Worm (Caenorhabditis elegans): ENCODE data around the gene Y55D9A.2.
A peak's percentile ranks its signal among the peaks of the same experiment; 100 is the strongest.

Y55D9A.2 gene

DNA sequence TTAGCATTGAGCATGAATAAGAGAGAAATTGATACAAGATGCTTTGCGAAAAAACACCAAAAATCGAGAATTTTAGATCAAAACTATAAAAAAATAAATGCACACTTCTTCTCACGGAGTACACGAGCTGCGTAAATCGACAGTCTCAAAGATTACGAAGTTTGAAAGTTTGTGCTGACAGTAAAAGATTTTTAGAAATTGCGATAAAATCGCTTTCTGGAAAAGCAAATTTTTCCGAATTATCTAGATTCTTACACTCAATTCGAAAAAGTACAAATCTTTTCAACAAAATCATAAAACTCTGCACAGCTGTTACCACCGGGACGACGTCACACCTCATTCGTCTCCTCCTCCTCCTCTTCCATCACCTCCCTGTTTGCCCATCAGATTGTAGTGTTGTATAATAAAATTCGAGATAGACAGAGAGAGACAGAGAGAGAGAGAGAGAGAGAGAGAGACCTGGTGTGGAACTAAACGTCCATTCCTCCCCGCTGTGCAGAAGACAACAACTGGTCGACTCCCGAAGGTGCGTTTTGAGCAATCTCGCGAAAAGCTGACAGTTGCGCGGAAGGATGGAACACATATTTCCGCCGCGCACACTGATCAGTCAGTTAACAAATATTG, 10.0 kb upstream of the Y55D9A.2 start:
- TF ChIP-seq ceh-18 (tag; optimal IDR thresholded peaks at IDR 0.05) (peak; percentile 15), ref-2 (tag; optimal IDR thresholded peaks at IDR 0.05) (peak; percentile 0), nfya-1 (tag; optimal IDR thresholded peaks at IDR 0.05) (peak; percentile 21), ceh-14 (tag; optimal IDR thresholded peaks at IDR 0.05) (no peak), fkh-10 (GFP tag; optimal IDR thresholded peaks at IDR 0.05) (no peak), ceh-19 (GFP tag; optimal IDR thresholded peaks at IDR 0.05) (no peak), ama-1 (optimal IDR thresholded peaks at IDR 0.05) (no peak), fkh-6 (tag; optimal IDR thresholded peaks at IDR 0.05) (peak; percentile 24), dve-1 (tag; optimal IDR thresholded peaks at IDR 0.05) (peak; percentile 0), pha-4 (tag; optimal IDR thresholded peaks at IDR 0.05) (no peak), unc-55 (GFP tag; optimal IDR thresholded peaks at IDR 0.05) (peak; percentile 28), tbx-2 (tag; optimal IDR thresholded peaks at IDR 0.05) (peak; percentile 61), zip-5 (tag; optimal IDR thresholded peaks at IDR 0.05) (no peak), ceh-30 (tag; optimal IDR thresholded peaks at IDR 0.05) (no peak), fax-1 (tag; optimal IDR thresholded peaks at IDR 0.05) (no peak), gmeb-2 (tag; optimal IDR thresholded peaks at IDR 0.05) (no peak)

DNA sequence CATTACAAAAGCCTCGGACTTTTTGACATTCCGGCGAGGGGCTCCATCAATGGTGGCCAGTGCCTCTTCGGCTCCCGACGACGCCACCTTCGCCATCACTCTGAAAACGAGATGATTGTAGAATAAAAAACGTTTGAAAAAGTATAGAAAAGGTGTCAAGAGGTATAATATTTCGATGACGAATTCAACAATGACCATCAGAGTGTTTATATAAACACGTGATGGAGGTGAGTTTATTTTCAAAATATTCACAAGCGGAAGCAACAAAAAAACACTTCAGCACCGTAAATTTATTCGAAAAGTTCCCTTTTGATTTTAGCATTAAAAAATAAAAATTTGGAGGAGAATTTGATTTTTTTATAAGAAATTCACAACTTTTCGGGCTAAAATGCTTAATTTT, 9.4 kb upstream of the Y55D9A.2 start, which contains the start of gene efa-6:
Gene efa-6, minus strand, starts transcription at position 101 of the 400 bp plus-strand sequence.
- no peak for TF ChIP-seq fax-1 (tag; optimal IDR thresholded peaks at IDR 0.05)
- no peak for TF ChIP-seq gmeb-2 (tag; optimal IDR thresholded peaks at IDR 0.05)
- TF ChIP-seq ets-4 (tag; optimal IDR thresholded peaks at IDR 0.05), result no peak
- TF ChIP-seq nhr-232 (tag; optimal IDR thresholded peaks at IDR 0.05), result no peak
- no peak for TF ChIP-seq tbx-2 (tag; optimal IDR thresholded peaks at IDR 0.05)
- no peak for TF ChIP-seq elt-2 (tag; optimal IDR thresholded peaks at IDR 0.05)
- TF ChIP-seq madf-2 (tag; optimal IDR thresholded peaks at IDR 0.05), result no peak
- TF ChIP-seq elt-4 (tag; optimal IDR thresholded peaks at IDR 0.05), result no peak
- no peak for TF ChIP-seq Y22D7AL.16 (tag; optimal IDR thresholded peaks at IDR 0.05)
- no peak for TF ChIP-seq mec-3 (tag; optimal IDR thresholded peaks at IDR 0.05; ENCODE audit: borderline replicate concordance)

DNA sequence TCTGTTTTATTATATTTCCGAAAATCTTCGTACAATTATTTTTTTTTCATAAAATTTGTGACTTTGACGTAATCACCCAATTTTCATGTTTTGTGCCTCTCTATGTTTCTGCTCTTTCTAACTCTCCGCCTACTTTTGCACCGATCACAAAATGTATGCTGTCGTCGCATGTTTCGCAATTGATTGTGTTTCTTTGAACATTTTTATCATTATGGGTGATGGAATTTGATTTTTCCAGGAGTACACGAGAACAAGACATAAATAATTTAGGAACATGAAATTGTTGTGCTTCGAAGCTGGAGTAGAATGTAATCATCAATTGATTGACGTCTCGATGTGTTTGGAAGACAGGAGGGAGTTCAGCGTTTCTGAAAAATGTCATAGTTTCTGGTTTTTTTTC, 4.3 kb downstream of the Y55D9A.2 start:
- TF ChIP-seq unc-3 (GFP tag; conservative IDR thresholded peaks at IDR 0.05) (no peak), unc-3 (tag; optimal IDR thresholded peaks at IDR 0.05) (no peak), ama-1 (optimal IDR thresholded peaks at IDR 0.05) (no peak), F13H6.1 (tag; optimal IDR thresholded peaks at IDR 0.05) (no peak), nfya-1 (tag; optimal IDR thresholded peaks at IDR 0.05) (no peak), fax-1 (tag; optimal IDR thresholded peaks at IDR 0.05) (no peak), ceh-34 (tag; optimal IDR thresholded peaks at IDR 0.05) (no peak), zip-5 (tag; optimal IDR thresholded peaks at IDR 0.05) (no peak), nhr-232 (tag; optimal IDR thresholded peaks at IDR 0.05) (no peak), tbx-7 (tag; optimal IDR thresholded peaks at IDR 0.05) (no peak), ceh-19 (GFP tag; optimal IDR thresholded peaks at IDR 0.05) (no peak), hlh-8 (tag; optimal IDR thresholded peaks at IDR 0.05) (no peak), pqm-1 (tag; optimal IDR thresholded peaks at IDR 0.05) (no peak), rnt-1 (tag; optimal IDR thresholded peaks at IDR 0.05) (no peak), odd-2 (tag; optimal IDR thresholded peaks at IDR 0.05) (no peak), npax-4 (tag; optimal IDR thresholded peaks at IDR 0.05) (no peak), mec-3 (tag; optimal IDR thresholded peaks at IDR 0.05; ENCODE audit: borderline replicate concordance) (no peak), eyg-1 (tag; optimal IDR thresholded peaks at IDR 0.05) (no peak), pha-2 (tag; optimal IDR thresholded peaks at IDR 0.05) (no peak)

DNA sequence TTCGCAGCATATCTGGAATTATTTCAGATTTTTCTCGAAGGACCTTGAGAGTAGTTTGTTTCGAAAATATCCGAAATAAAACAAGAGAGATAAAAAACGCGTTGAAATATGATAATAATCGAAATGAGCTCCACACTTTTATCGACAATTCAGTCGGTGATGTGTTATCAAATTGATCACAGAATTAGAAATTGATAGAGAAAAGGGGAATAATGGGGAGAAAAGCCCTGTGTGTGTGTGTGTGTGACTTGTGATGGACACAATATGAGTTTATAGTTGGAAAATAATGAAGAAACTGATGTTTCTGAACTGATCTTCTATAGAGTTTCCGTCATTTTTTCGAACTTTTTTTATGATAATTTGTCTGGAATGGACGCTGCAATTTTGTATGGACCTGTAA, 6.1 kb downstream of the Y55D9A.2 start, which contains the start of gene pgp-1:
Gene pgp-1, minus strand, starts transcription at position 12 of the 400 bp plus-strand sequence.
- TF ChIP-seq lim-6 (tag; optimal IDR thresholded peaks at IDR 0.05) (no peak), pat-9 (tag; optimal IDR thresholded peaks at IDR 0.05) (no peak), sox-4 (tag; optimal IDR thresholded peaks at IDR 0.05) (no peak), mec-3 (tag; optimal IDR thresholded peaks at IDR 0.05; ENCODE audit: borderline replicate concordance) (no peak), elt-2 (tag; optimal IDR thresholded peaks at IDR 0.05) (peak; percentile 60)

All from whole organism, late embryonic.